Fruit fly (Drosophila melanogaster) whole organism, embryonic: ENCODE results near the gene DEF8.

Experiments used
- BEAF-32 ChIP-seq: fragments of 200-800 bp; sonication (Bioruptor generic); optimal IDR thresholded peaks from 3 replicates; lab custom pipeline; 2017; ENCODE audit warnings: missing biosample characterization, missing genetic modification characterization, mild to moderate bottlenecking, moderate library complexity, missing genetic modification reagents
- Blimp-1 ChIP-seq: fragments of 200-800 bp; sonication (Bioruptor generic); optimal IDR thresholded peaks from 3 replicates; lab custom pipeline; 2018; ENCODE audit warnings: missing biosample characterization, missing genetic modification characterization, mild to moderate bottlenecking, moderate library complexity, missing genetic modification reagents
- CG10147 ChIP-seq: fragments of 200-800 bp; sonication (Bioruptor generic); optimal IDR thresholded peaks from 2 replicates; lab custom pipeline; 2019; ENCODE audit warnings: missing biosample characterization, mild to moderate bottlenecking, missing genetic modification characterization, moderate library complexity
- CG10267 ChIP-seq: fragments of 200-800 bp; sonication (Bioruptor generic); optimal IDR thresholded peaks from 2 replicates; lab custom pipeline; 2018; ENCODE audit warnings: missing biosample characterization, mild to moderate bottlenecking, missing genetic modification characterization, moderate library complexity
- CG10959 ChIP-seq: fragments of 200-800 bp; sonication (Bioruptor generic); IDR thresholded peaks from 2 replicates; pipeline ENCODE4 v1.3.6; 2022; ENCODE audit warnings: missing biosample characterization, missing genetic modification characterization
- CG10979 ChIP-seq: fragments of 200-800 bp; sonication (Bioruptor generic); optimal IDR thresholded peaks from 2 replicates; lab custom pipeline; 2018; ENCODE audit warnings: missing biosample characterization, mild to moderate bottlenecking, missing genetic modification characterization, moderate library complexity
- CG12071 ChIP-seq: fragments of 200-800 bp; sonication (Bioruptor generic); optimal IDR thresholded peaks from 3 replicates; lab custom pipeline; 2018; ENCODE audit warnings: missing biosample characterization, mild to moderate bottlenecking, missing genetic modification characterization
- CG13296 ChIP-seq: fragments of 200-800 bp; sonication (Bioruptor generic); optimal IDR thresholded peaks from 3 replicates; lab custom pipeline; 2018; ENCODE audit warnings: missing biosample characterization, mild to moderate bottlenecking, missing genetic modification characterization
- CG14050 ChIP-seq: fragments of 200-800 bp; sonication (Bioruptor generic); IDR thresholded peaks from 3 replicates; pipeline ENCODE4 v1.3.6; 2022; ENCODE audit warnings: missing biosample characterization, missing genetic modification characterization
- CG1602 ChIP-seq: fragments of 200-800 bp; sonication (Bioruptor generic); optimal IDR thresholded peaks from 3 replicates; lab custom pipeline; 2016; ENCODE audit warnings: missing biosample characterization, missing genetic modification characterization
- CG1603 ChIP-seq: fragments of 200-800 bp; sonication (Bioruptor generic); optimal IDR thresholded peaks from 2 replicates; lab custom pipeline; 2019; ENCODE audit warnings: missing biosample characterization, mild to moderate bottlenecking, missing genetic modification characterization, moderate library complexity
- CG1647 ChIP-seq: fragments of 200-800 bp; sonication (Bioruptor generic); optimal IDR thresholded peaks from 3 replicates; lab custom pipeline; 2016; ENCODE audit warnings: missing biosample characterization, missing genetic modification characterization
- CG16813 ChIP-seq: fragments of 200-800 bp; sonication (Bioruptor generic); IDR thresholded peaks from 3 replicates; pipeline ENCODE4 v1.3.6; 2022; ENCODE audit warnings: missing biosample characterization, missing genetic modification characterization; ENCODE audit not compliant: partially characterized antibody
- CG18599 ChIP-seq: fragments of 200-800 bp; sonication (Bioruptor generic); optimal IDR thresholded peaks from 3 replicates; lab custom pipeline; 2017; ENCODE audit warnings: missing biosample characterization, missing genetic modification characterization, mild to moderate bottlenecking, moderate library complexity, missing genetic modification reagents
- CG18619 ChIP-seq: fragments of 200-800 bp; sonication (Bioruptor generic); optimal IDR thresholded peaks from 3 replicates; lab custom pipeline; 2017; ENCODE audit warnings: missing biosample characterization, mild to moderate bottlenecking, missing genetic modification characterization
- CG2678 ChIP-seq: fragments of 200-800 bp; sonication (Bioruptor generic); optimal IDR thresholded peaks from 3 replicates; lab custom pipeline; 2019; ENCODE audit warnings: missing biosample characterization, mild to moderate bottlenecking, missing genetic modification characterization, moderate library complexity
- CG2712 ChIP-seq: fragments of 200-800 bp; optimal IDR thresholded peaks from 3 replicates; lab custom pipeline; 2019; ENCODE audit warnings: missing biosample characterization, mild to moderate bottlenecking, missing genetic modification characterization, moderate library complexity
- CG33557 ChIP-seq: fragments of 200-800 bp; sonication (Bioruptor generic); optimal IDR thresholded peaks from 2 replicates; lab custom pipeline; 2019; ENCODE audit warnings: missing biosample characterization, mild to moderate bottlenecking, missing genetic modification characterization, moderate library complexity
- CG34376 ChIP-seq: fragments of 200-800 bp; sonication (Bioruptor generic); optimal IDR thresholded peaks from 2 replicates; lab custom pipeline; 2018; ENCODE audit warnings: missing biosample characterization, mild to moderate bottlenecking, missing genetic modification characterization
- CG6689 ChIP-seq: fragments of 200-800 bp; sonication (Bioruptor generic); IDR thresholded peaks from 2 replicates; pipeline ENCODE4 v1.3.6; 2022; ENCODE audit warnings: missing biosample characterization, missing genetic modification characterization
- CG7556 ChIP-seq: fragments of 200-800 bp; sonication (Bioruptor generic); optimal IDR thresholded peaks from 2 replicates; lab custom pipeline; 2017; ENCODE audit warnings: missing biosample characterization, mild to moderate bottlenecking, missing genetic modification characterization
- CG8924 ChIP-seq: fragments of 200-800 bp; optimal IDR thresholded peaks from 3 replicates; lab custom pipeline; 2019; ENCODE audit warnings: missing biosample characterization, mild to moderate bottlenecking, missing genetic modification characterization, moderate library complexity
- CG9215 ChIP-seq: fragments of 200-800 bp; sonication (Bioruptor generic); IDR thresholded peaks from 2 replicates; pipeline ENCODE4 v1.3.6; 2022; ENCODE audit warnings: missing biosample characterization, missing genetic modification characterization
- CG9932 ChIP-seq: fragments of 200-800 bp; sonication (Bioruptor generic); IDR thresholded peaks from 2 replicates; pipeline ENCODE4 v1.3.6; 2022; ENCODE audit warnings: missing biosample characterization, missing genetic modification characterization
- Eip74EF ChIP-seq, 2 experiments: fragments of 200-800 bp in 1 of 2; fragments of >200 bp in 1 of 2; sonication (Bioruptor generic) in 1 of 2; optimal IDR thresholded peaks; 2 replicates each; lab custom pipeline; 2017 to 2019; ENCODE audit warnings: missing biosample characterization in 2 of 2, missing genetic modification characterization in 2 of 2, mild to moderate bottlenecking in 1 of 2, moderate library complexity in 1 of 2
- Mad ChIP-seq: fragments of 200-800 bp; sonication (Bioruptor generic); optimal IDR thresholded peaks from 2 replicates; lab custom pipeline; 2016; ENCODE audit warnings: missing biosample characterization, missing genetic modification characterization
- Nf-YC ChIP-seq: fragments of 200-800 bp; optimal IDR thresholded peaks from 3 replicates; lab custom pipeline; 2019; ENCODE audit warnings: missing biosample characterization, mild to moderate bottlenecking, missing genetic modification characterization, moderate library complexity
- Sox100B ChIP-seq: fragments of 200-800 bp; sonication (Bioruptor generic); optimal IDR thresholded peaks from 3 replicates; lab custom pipeline; 2018; ENCODE audit warnings: missing biosample characterization, mild to moderate bottlenecking, missing genetic modification characterization
- Sox102F ChIP-seq: fragments of 200-800 bp; sonication (Bioruptor generic); optimal IDR thresholded peaks from 2 replicates; lab custom pipeline; 2018; ENCODE audit warnings: missing biosample characterization, mild to moderate bottlenecking, missing genetic modification characterization, moderate library complexity
- Xrp1 ChIP-seq: fragments of 200-800 bp; sonication (Bioruptor generic); IDR thresholded peaks from 2 replicates; pipeline ENCODE4 v1.3.6; 2022; ENCODE audit warnings: missing biosample characterization, missing genetic modification characterization
- bsh ChIP-seq, 2 experiments: fragments of 200-800 bp; sonication (Bioruptor generic); optimal IDR thresholded peaks; 2 replicates each; lab custom pipeline; 2017 to 2018; ENCODE audit warnings: mild to moderate bottlenecking in 2 of 2, missing biosample characterization in 2 of 2, missing genetic modification characterization in 2 of 2, moderate library complexity in 1 of 2
- chinmo ChIP-seq: fragments of 200-800 bp; sonication (Bioruptor generic); IDR thresholded peaks from 4 replicates; pipeline ENCODE4 v1.3.6; 2022; ENCODE audit warnings: missing biosample characterization, missing genetic modification characterization; ENCODE audit not compliant: partially characterized antibody
- dmrt99B ChIP-seq: fragments of 200-800 bp; sonication (Bioruptor generic); optimal IDR thresholded peaks from 2 replicates; lab custom pipeline; 2018; ENCODE audit warnings: missing biosample characterization, mild to moderate bottlenecking, missing genetic modification characterization, moderate library complexity
- gro ChIP-seq: fragments of 200-800 bp; sonication (Bioruptor generic); optimal IDR thresholded peaks from 2 replicates; lab custom pipeline; 2016; ENCODE audit warnings: missing biosample characterization, missing genetic modification characterization
- inv ChIP-seq: fragments of 200-800 bp; sonication (Bioruptor generic); IDR thresholded peaks from 2 replicates; pipeline ENCODE4 v1.3.6; 2022; ENCODE audit warnings: missing biosample characterization, missing genetic modification characterization; ENCODE audit not compliant: partially characterized antibody
- kah ChIP-seq: fragments of 200-800 bp; sonication (Bioruptor generic); optimal IDR thresholded peaks from 2 replicates; lab custom pipeline; 2018; ENCODE audit warnings: missing biosample characterization, mild to moderate bottlenecking, missing genetic modification characterization
- lab ChIP-seq: fragments of 200-800 bp; sonication (Bioruptor generic); optimal IDR thresholded peaks from 3 replicates; lab custom pipeline; 2017; ENCODE audit warnings: missing biosample characterization, missing genetic modification characterization, mild to moderate bottlenecking, moderate library complexity, missing genetic modification reagents
- nerfin-2 ChIP-seq: fragments of 200-800 bp; sonication (Bioruptor generic); IDR thresholded peaks from 2 replicates; pipeline ENCODE4 v1.3.6; 2022; ENCODE audit warnings: missing biosample characterization, missing genetic modification characterization; ENCODE audit not compliant: partially characterized antibody
- odd ChIP-seq: fragments of 200-800 bp; sonication (Bioruptor generic); optimal IDR thresholded peaks from 2 replicates; lab custom pipeline; 2017; ENCODE audit warnings: missing biosample characterization, mild to moderate bottlenecking, missing genetic modification characterization
- run ChIP-seq: fragments of 200-800 bp; sonication (Bioruptor generic); optimal IDR thresholded peaks from 3 replicates; lab custom pipeline; 2018; ENCODE audit warnings: missing biosample characterization, mild to moderate bottlenecking, missing genetic modification characterization
- sens ChIP-seq: fragments of 200-800 bp; sonication (Bioruptor generic); peaks from one replicate; lab custom pipeline; 2016; ENCODE audit warnings: missing biosample characterization, missing genetic modification characterization
- sens-2 ChIP-seq: fragments of 200-800 bp; sonication (Bioruptor generic); IDR thresholded peaks from 2 replicates; pipeline ENCODE4 v1.3.6; 2022; ENCODE audit warnings: missing biosample characterization, missing genetic modification characterization
- sna ChIP-seq: fragments of 200-800 bp; sonication (Bioruptor generic); IDR thresholded peaks from 2 replicates; pipeline ENCODE4 v1.3.6; 2022; ENCODE audit warnings: missing biosample characterization, missing genetic modification characterization; ENCODE audit not compliant: partially characterized antibody
- tap ChIP-seq: fragments of 200-800 bp; optimal IDR thresholded peaks from 3 replicates; lab custom pipeline; 2019; ENCODE audit warnings: missing biosample characterization, mild to moderate bottlenecking, missing genetic modification characterization, moderate library complexity
- toy ChIP-seq: fragments of 200-800 bp; sonication (Bioruptor generic); IDR thresholded peaks from 2 replicates; pipeline ENCODE4 v1.3.6; 2022; ENCODE audit warnings: missing biosample characterization, missing genetic modification characterization
- unpg ChIP-seq: fragments of 200-800 bp; sonication (Bioruptor generic); optimal IDR thresholded peaks from 3 replicates; lab custom pipeline; 2018; ENCODE audit warnings: missing biosample characterization, mild to moderate bottlenecking, missing genetic modification characterization, moderate library complexity
- vvl ChIP-seq: fragments of 200-800 bp; sonication (Bioruptor generic); IDR thresholded peaks from 2 replicates; pipeline ENCODE4 v1.3.6; 2022; ENCODE audit warnings: missing biosample characterization, missing genetic modification characterization

Gene DEF8

DNA sequence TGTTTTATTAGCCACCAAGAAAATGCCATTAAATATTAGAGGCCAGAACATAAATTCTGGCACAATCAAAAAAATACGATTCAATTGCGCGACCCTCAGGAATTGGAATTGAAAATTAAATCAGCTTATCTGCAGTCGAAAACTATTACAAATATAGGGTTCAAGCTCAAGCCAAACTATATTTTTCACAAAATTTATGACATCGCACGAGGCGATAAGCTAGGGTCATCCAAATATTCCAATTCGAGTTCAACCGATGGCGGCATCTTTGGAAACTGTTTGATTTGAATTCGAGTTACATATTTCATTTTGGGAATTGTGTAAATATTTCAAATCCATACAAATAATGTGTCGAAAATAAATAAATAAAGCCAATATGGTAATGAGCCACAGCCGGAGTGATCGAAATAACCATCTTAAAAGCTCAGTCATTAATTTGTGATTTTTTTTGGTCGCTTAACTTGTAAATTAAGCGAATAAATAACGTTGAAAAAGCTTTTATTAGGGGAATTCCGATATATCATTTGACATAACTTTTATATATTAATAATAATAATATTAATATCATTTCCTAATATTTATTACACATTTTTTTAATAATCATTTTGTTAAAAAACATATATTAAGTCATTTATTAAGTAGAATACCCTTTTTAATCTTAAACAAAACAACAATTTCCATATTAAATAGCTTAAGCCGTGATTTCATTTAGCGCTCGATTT is 46.8 kb upstream of the DEF8 start (continued):
- TF ChIP-seq odd: peak; percentile 25
- peak; percentile 40 for TF ChIP-seq CG10267
- TF ChIP-seq sens-2 (GFP tag; lab: Robert Waterston, UW): no peak
- TF ChIP-seq CG13296: peak; percentile 28
- no peak for TF ChIP-seq CG1603 (tag; lab: Kevin White, UChicago)
- peak; percentile 29 for TF ChIP-seq Blimp-1 (GFP tag; lab: Kevin White, UChicago)
- peak; percentile 19; the same call in 1 of the 2 replicates for TF ChIP-seq Xrp1 (GFP tag; lab: Robert Waterston, UW)
- TF ChIP-seq CG6689: peak; percentile 9; the same call in 1 of the 2 replicates
- peak; percentile 57 for TF ChIP-seq CG2712 (tag; lab: Kevin White, UChicago)
- no peak for TF ChIP-seq CG9215 (GFP tag; lab: Robert Waterston, UW)
- TF ChIP-seq unpg: peak; percentile 52
- peak; percentile 2 for TF ChIP-seq Nf-YC
- TF ChIP-seq CG12071 (GFP tag; lab: Kevin White, UChicago): no peak
- TF ChIP-seq CG8924 (tag; lab: Kevin White, UChicago): peak; percentile 57
- TF ChIP-seq nerfin-2 (GFP tag; lab: Robert Waterston, UW): no peak
- peak in 1 of 2 experiments; percentile 16 for TF ChIP-seq bsh (GFP tag; optimal IDR thresholded peaks at IDR 0.05; lab: Kevin White, UChicago)
- TF ChIP-seq CG34376 (GFP tag; lab: Kevin White, UChicago): peak; percentile 70
- TF ChIP-seq gro (GFP tag; lab: Kevin White, UChicago): no peak
- TF ChIP-seq CG10979 (tag; lab: Kevin White, UChicago): peak; percentile 30
- no peak for TF ChIP-seq toy (GFP tag; lab: Robert Waterston, UW)
- no peak for TF ChIP-seq CG18619 (GFP tag; lab: Kevin White, UChicago)
- TF ChIP-seq CG16813 (GFP tag; lab: Robert Waterston, UW): no peak
- TF ChIP-seq lab (GFP tag; lab: Kevin White, UChicago): peak; percentile 35
- TF ChIP-seq inv: no peak
- no peak for TF ChIP-seq CG10959
- TF ChIP-seq Eip74EF (GFP tag; optimal IDR thresholded peaks at IDR 0.05; lab: Kevin White, UChicago): peak in 1 of 2 experiments; percentile 10
- peak; percentile 29 for TF ChIP-seq CG18599 (GFP tag; lab: Kevin White, UChicago)
- peak; percentile 53 for TF ChIP-seq dmrt99B (tag; lab: Kevin White, UChicago)
- TF ChIP-seq vvl (GFP tag; lab: Robert Waterston, UW): peak; percentile 8; the same call in 1 of the 2 replicates
- peak; percentile 66 for TF ChIP-seq CG2678
- TF ChIP-seq CG1647 (GFP tag; lab: Kevin White, UChicago): no peak
- peak; percentile 19 for TF ChIP-seq run (tag; lab: Kevin White, UChicago)
- TF ChIP-seq CG1602: no peak
- TF ChIP-seq CG10147: peak; percentile 23
- TF ChIP-seq Sox100B (GFP tag; lab: Kevin White, UChicago): peak; percentile 10
- no peak for TF ChIP-seq BEAF-32 (GFP tag; lab: Kevin White, UChicago)
- TF ChIP-seq tap (tag; lab: Kevin White, UChicago): peak; percentile 44
- peak; percentile 49 for TF ChIP-seq sens (GFP tag; lab: Kevin White, UChicago)
- 0 out of 4 replicates have a peak, but pooled peaks have one; percentile 21 for TF ChIP-seq chinmo
- no peak for TF ChIP-seq CG33557
- no peak for TF ChIP-seq Mad (GFP tag; lab: Kevin White, UChicago)
- TF ChIP-seq CG9932 (GFP tag; lab: Robert Waterston, UW): no peak
- no peak for TF ChIP-seq sna (GFP tag; lab: Robert Waterston, UW)
- no peak for TF ChIP-seq CG14050 (GFP tag; lab: Robert Waterston, UW)
- no peak for TF ChIP-seq kah (GFP tag; lab: Kevin White, UChicago)
- TF ChIP-seq Sox102F (GFP tag; lab: Kevin White, UChicago): peak; percentile 43
- TF ChIP-seq CG7556: peak; percentile 44
